Fruit fly (Drosophila melanogaster) whole organism, embryonic: ENCODE data around the gene CG9667.

ENCODE experiments used
- ATbp ChIP-seq: fragments of 200-800 bp; sonication (Bioruptor generic); optimal IDR thresholded peaks from 2 replicates; lab custom pipeline; 2017; ENCODE audit warnings: missing biosample characterization, mild to moderate bottlenecking, missing genetic modification characterization, missing genetic modification reagents
- Abd-B ChIP-seq: fragments of 200-800 bp; sonication (Bioruptor generic); optimal IDR thresholded peaks from 2 replicates; lab custom pipeline; 2018; ENCODE audit warnings: missing biosample characterization, mild to moderate bottlenecking, missing genetic modification characterization, moderate library complexity
- Adf1 ChIP-seq: fragments of 200-800 bp; sonication (Bioruptor generic); IDR thresholded peaks from 2 replicates; pipeline ENCODE4 v1.3.6; 2022; ENCODE audit warnings: missing biosample characterization, missing genetic modification characterization
- CG10565 ChIP-seq: fragments of 200-800 bp; sonication (Bioruptor generic); optimal IDR thresholded peaks from 3 replicates; lab custom pipeline; 2016; ENCODE audit warnings: missing biosample characterization, mild to moderate bottlenecking, missing genetic modification characterization
- CG17186 ChIP-seq: fragments of 200-800 bp; sonication (Bioruptor generic); optimal IDR thresholded peaks from 3 replicates; lab custom pipeline; 2017; ENCODE audit warnings: missing biosample characterization, missing genetic modification reagents, missing genetic modification characterization
- CG17568 ChIP-seq: fragments of 200-800 bp; sonication (Bioruptor generic); optimal IDR thresholded peaks from 2 replicates; lab custom pipeline; 2018; ENCODE audit warnings: missing biosample characterization, mild to moderate bottlenecking, missing genetic modification characterization, moderate library complexity
- CG1792 ChIP-seq: fragments of 200-800 bp; sonication (Bioruptor generic); optimal IDR thresholded peaks from 2 replicates; lab custom pipeline; 2016; ENCODE audit warnings: missing biosample characterization, missing genetic modification characterization
- CG2116 ChIP-seq: fragments of 200-800 bp; sonication (Bioruptor generic); optimal IDR thresholded peaks from 3 replicates; lab custom pipeline; 2018; ENCODE audit warnings: missing biosample characterization, mild to moderate bottlenecking, missing genetic modification characterization
- CG3281 ChIP-seq: fragments of 200-800 bp; sonication (Bioruptor generic); optimal IDR thresholded peaks from 3 replicates; lab custom pipeline; 2017; ENCODE audit warnings: missing biosample characterization, mild to moderate bottlenecking, missing genetic modification characterization
- CG33557 ChIP-seq: fragments of 200-800 bp; sonication (Bioruptor generic); optimal IDR thresholded peaks from 2 replicates; lab custom pipeline; 2019; ENCODE audit warnings: missing biosample characterization, mild to moderate bottlenecking, missing genetic modification characterization, moderate library complexity
- CG42726 ChIP-seq: fragments of 200-800 bp; sonication (Bioruptor generic); IDR thresholded peaks from 2 replicates; pipeline ENCODE4 v1.3.6; 2022; ENCODE audit warnings: missing biosample characterization, missing genetic modification characterization; ENCODE audit not compliant: partially characterized antibody
- CG5245 ChIP-seq: fragments of 200-800 bp; sonication (Bioruptor generic); optimal IDR thresholded peaks from 3 replicates; lab custom pipeline; 2016; ENCODE audit warnings: missing biosample characterization, missing genetic modification characterization
- CG6175 ChIP-seq: fragments of 200-800 bp; sonication (Bioruptor generic); IDR thresholded peaks from 3 replicates; pipeline ENCODE4 v1.3.6; 2022; ENCODE audit warnings: missing biosample characterization, missing genetic modification characterization
- CG6254 ChIP-seq: fragments of 200-800 bp; sonication (Bioruptor generic); optimal IDR thresholded peaks from 3 replicates; lab custom pipeline; 2017; ENCODE audit warnings: mild to moderate bottlenecking, missing biosample characterization, missing genetic modification reagents, missing genetic modification characterization
- CG6654 ChIP-seq: fragments of 200-800 bp; sonication (Bioruptor generic); optimal IDR thresholded peaks from 2 replicates; lab custom pipeline; 2017; ENCODE audit warnings: missing biosample characterization, mild to moderate bottlenecking, missing genetic modification characterization
- CG7357 ChIP-seq: fragments of 200-800 bp; sonication (Bioruptor generic); IDR thresholded peaks from 3 replicates; pipeline ENCODE4 v1.3.6; 2022; ENCODE audit warnings: missing biosample characterization, missing genetic modification characterization
- CG7372 ChIP-seq: fragments of 200-800 bp; sonication (Bioruptor generic); IDR thresholded peaks from 2 replicates; pipeline ENCODE4 v1.3.6; 2022; ENCODE audit warnings: missing biosample characterization, missing genetic modification characterization
- CG7987 ChIP-seq: fragments of 200-800 bp; sonication (Bioruptor generic); optimal IDR thresholded peaks from 2 replicates; lab custom pipeline; 2018; ENCODE audit warnings: missing biosample characterization, mild to moderate bottlenecking, missing genetic modification characterization, moderate library complexity
- Deaf1 ChIP-seq: fragments of 200-800 bp; optimal IDR thresholded peaks from 3 replicates; lab custom pipeline; 2019; ENCODE audit warnings: missing biosample characterization, mild to moderate bottlenecking, missing genetic modification characterization, moderate library complexity
- E2f2 ChIP-seq: fragments of 200-800 bp; sonication (Bioruptor generic); IDR thresholded peaks from 2 replicates; pipeline ENCODE4 v1.3.6; 2022; ENCODE audit warnings: missing biosample characterization, missing genetic modification characterization
- HLHmδ ChIP-seq: fragments of 200-800 bp; sonication (Bioruptor generic); optimal IDR thresholded peaks from 2 replicates; lab custom pipeline; 2018; ENCODE audit warnings: missing biosample characterization, mild to moderate bottlenecking, missing genetic modification characterization, moderate library complexity
- Hand ChIP-seq: fragments of 200-800 bp; sonication (Bioruptor generic); optimal IDR thresholded peaks from 2 replicates; lab custom pipeline; 2017; ENCODE audit warnings: mild to moderate bottlenecking, missing biosample characterization, missing genetic modification reagents, missing genetic modification characterization
- Hr78 ChIP-seq, 2 experiments: fragments of 200-800 bp in 1 of 2; fragments of >200 bp in 1 of 2; sonication (Bioruptor generic) in 1 of 2; optimal IDR thresholded peaks; 2 replicates each; lab custom pipeline; 2017 to 2019; ENCODE audit warnings: missing biosample characterization in 2 of 2, missing genetic modification characterization in 2 of 2, mild to moderate bottlenecking in 1 of 2, moderate library complexity in 1 of 2
- Hsf ChIP-seq: fragments of 200-800 bp; sonication (Bioruptor generic); optimal IDR thresholded peaks from 3 replicates; lab custom pipeline; 2016; ENCODE audit warnings: missing biosample characterization, missing genetic modification characterization
- Med ChIP-seq: fragments of 200-800 bp; sonication (Bioruptor generic); peaks from one replicate; lab custom pipeline; 2016; ENCODE audit warnings: missing biosample characterization, missing genetic modification characterization, mild to moderate bottlenecking, inconsistent platforms, moderate library complexity
- Meics ChIP-seq: fragments of 200-800 bp; sonication (Bioruptor generic); optimal IDR thresholded peaks from 2 replicates; lab custom pipeline; 2017; ENCODE audit warnings: missing biosample characterization, mild to moderate bottlenecking, missing genetic modification characterization
- Side ChIP-seq: fragments of 200-800 bp; sonication (Bioruptor generic); optimal IDR thresholded peaks from 2 replicates; lab custom pipeline; 2016; ENCODE audit warnings: missing biosample characterization, missing genetic modification characterization
- Ssrp ChIP-seq: fragments of 200-800 bp; sonication (Bioruptor generic); optimal IDR thresholded peaks from 2 replicates; lab custom pipeline; 2018; ENCODE audit warnings: missing biosample characterization, mild to moderate bottlenecking, missing genetic modification characterization, moderate library complexity
- TFAM ChIP-seq: fragments of 200-800 bp; sonication (Bioruptor generic); optimal IDR thresholded peaks from 2 replicates; lab custom pipeline; 2017; ENCODE audit warnings: missing biosample characterization, missing genetic modification characterization, inconsistent platforms
- aop ChIP-seq: fragments of 200-800 bp; sonication (Bioruptor generic); IDR thresholded peaks from 2 replicates; pipeline ENCODE4 v1.3.6; 2022; ENCODE audit warnings: missing biosample characterization, missing genetic modification characterization
- az2 ChIP-seq: fragments of 200-800 bp; sonication (Bioruptor generic); optimal IDR thresholded peaks from 3 replicates; lab custom pipeline; 2016; ENCODE audit warnings: missing biosample characterization, missing genetic modification characterization
- chn ChIP-seq: fragments of 200-800 bp; sonication (Bioruptor generic); optimal IDR thresholded peaks from 2 replicates; lab custom pipeline; 2016; ENCODE audit warnings: missing biosample characterization, missing genetic modification characterization
- croc ChIP-seq: fragments of 200-800 bp; sonication (Bioruptor generic); conservative IDR thresholded peaks from 3 replicates; pipeline ENCODE4 v1.3.6; 2022; ENCODE audit warnings: missing biosample characterization, missing genetic modification characterization
- kni ChIP-seq: fragments of 200-800 bp; sonication (Bioruptor generic); optimal IDR thresholded peaks from 3 replicates; lab custom pipeline; 2017; ENCODE audit warnings: mild to moderate bottlenecking, missing biosample characterization, missing genetic modification reagents, missing genetic modification characterization
- pum ChIP-seq: fragments of 200-800 bp; sonication (Bioruptor generic); optimal IDR thresholded peaks from 2 replicates; lab custom pipeline; 2016; ENCODE audit warnings: missing biosample characterization, missing genetic modification characterization
- ro ChIP-seq: fragments of 200-800 bp; sonication (Bioruptor generic); IDR thresholded peaks from 2 replicates; pipeline ENCODE4 v1.3.6; 2022; ENCODE audit warnings: missing biosample characterization, missing genetic modification characterization
- salm ChIP-seq: fragments of 200-800 bp; sonication (Bioruptor generic); optimal IDR thresholded peaks from 2 replicates; lab custom pipeline; 2018; ENCODE audit warnings: missing biosample characterization, mild to moderate bottlenecking, missing genetic modification characterization
- sc ChIP-seq, 3 experiments: fragments of >200 bp in 2 of 3; fragments of 200-800 bp in 1 of 3; sonication (Bioruptor generic) in 1 of 3; optimal IDR thresholded peaks; 2 replicates in 2 of 3; 3 replicates in 1 of 3; lab custom pipeline; 2017; ENCODE audit warnings: mild to moderate bottlenecking in 1 of 3, missing biosample characterization in 1 of 3, missing genetic modification characterization in 1 of 3, missing genetic modification reagents in 1 of 3
- schlank ChIP-seq: fragments of 200-800 bp; sonication (Bioruptor generic); optimal IDR thresholded peaks from 2 replicates; lab custom pipeline; 2018; ENCODE audit warnings: missing biosample characterization, mild to moderate bottlenecking, missing genetic modification characterization
- stwl ChIP-seq: fragments of 200-800 bp; sonication (Bioruptor generic); optimal IDR thresholded peaks from 3 replicates; lab custom pipeline; 2018; ENCODE audit warnings: missing biosample characterization, mild to moderate bottlenecking, missing genetic modification characterization, moderate library complexity
- twi ChIP-seq: fragments of 200-800 bp; optimal IDR thresholded peaks from 2 replicates; lab custom pipeline; 2019; ENCODE audit warnings: missing biosample characterization, mild to moderate bottlenecking, missing genetic modification characterization, moderate library complexity
- usp ChIP-seq: fragments of >200 bp; optimal IDR thresholded peaks from 2 replicates; lab custom pipeline; 2017; ENCODE audit warnings: missing biosample characterization, missing genetic modification characterization
- zfh1 ChIP-seq: fragments of 200-800 bp; sonication (Bioruptor generic); IDR thresholded peaks from 3 replicates; pipeline ENCODE4 v1.3.6; 2022; ENCODE audit warnings: missing biosample characterization, missing genetic modification characterization

Gene CG9667

DNA sequence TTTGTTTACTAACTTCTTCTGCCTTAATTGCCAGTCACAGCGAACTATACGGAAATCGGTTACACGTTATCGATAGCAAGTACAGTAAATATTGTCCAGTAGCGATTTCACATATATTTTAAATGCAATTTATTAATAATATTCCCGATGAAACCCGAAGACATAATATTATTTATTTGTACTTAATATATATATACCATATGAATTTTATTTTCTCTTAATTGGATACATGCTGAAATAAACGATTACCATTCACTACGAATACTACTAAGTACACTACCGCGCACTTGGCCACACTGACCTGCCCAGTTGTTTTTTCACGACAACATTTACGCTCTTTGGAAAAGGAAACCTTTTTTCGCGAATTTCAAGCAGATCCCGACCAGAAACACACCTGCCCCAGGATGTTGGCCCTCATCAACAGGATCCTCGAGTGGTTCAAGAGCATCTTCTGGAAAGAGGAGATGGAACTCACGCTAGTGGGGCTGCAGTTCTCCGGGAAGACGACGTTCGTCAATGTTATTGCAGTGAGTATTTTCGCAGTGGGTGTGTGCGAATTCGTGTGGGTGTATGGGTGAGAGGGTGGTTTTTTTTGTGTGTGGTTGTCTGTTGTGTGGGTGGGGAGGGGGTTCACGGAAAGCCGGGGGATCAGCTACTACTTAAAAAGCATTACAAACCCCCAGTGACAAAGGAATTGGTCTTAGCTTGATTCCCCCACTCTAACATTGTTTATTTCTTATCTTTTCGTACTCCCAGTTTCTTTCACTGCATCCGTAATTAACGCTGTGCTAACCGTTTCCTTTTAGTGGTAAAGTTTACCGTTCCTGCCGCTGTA is at the start of gene CG9667, which contains the start of gene Arl8 (continued):
- peak; percentile 19 for TF ChIP-seq CG33557
- TF ChIP-seq Med (GFP tag; lab: Kevin White, UChicago): peak; percentile 81
- no peak for TF ChIP-seq CG1792
- no peak for TF ChIP-seq salm (tag; lab: Kevin White, UChicago)
- no peak for TF ChIP-seq aop (GFP tag; lab: Robert Waterston, UW)
- TF ChIP-seq Deaf1 (tag; lab: Kevin White, UChicago): no peak
- peak; percentile 33 for TF ChIP-seq kni (GFP tag; lab: Kevin White, UChicago)
- no peak for TF ChIP-seq Hr78 (GFP tag; optimal IDR thresholded peaks at IDR 0.05; lab: Kevin White, UChicago)
- TF ChIP-seq croc: no peak
- TF ChIP-seq sc (optimal IDR thresholded peaks at IDR 0.05; lab: Kevin White, UChicago): no peak
- peak; percentile 5 for TF ChIP-seq sc (GFP tag; optimal IDR thresholded peaks at IDR 0.05; lab: Kevin White, UChicago)
- TF ChIP-seq CG10565 (GFP tag; lab: Kevin White, UChicago): no peak
- no peak for TF ChIP-seq CG42726 (GFP tag; lab: Robert Waterston, UW)
- no peak for TF ChIP-seq Adf1 (GFP tag; lab: Robert Waterston, UW)
- no peak for TF ChIP-seq TFAM (GFP tag; lab: Kevin White, UChicago)
- TF ChIP-seq CG6254 (GFP tag; lab: Kevin White, UChicago): no peak
- peak; percentile 83 for TF ChIP-seq stwl (tag; lab: Kevin White, UChicago)
- TF ChIP-seq pum (GFP tag; lab: Kevin White, UChicago): peak; percentile 20
- TF ChIP-seq Meics: peak; percentile 67
- no peak for TF ChIP-seq schlank (tag; lab: Kevin White, UChicago)
- 0 out of 2 replicates have a peak, but pooled peaks have one; percentile 27 for TF ChIP-seq CG7372 (GFP tag; lab: Robert Waterston, UW)
- peak; percentile 44 for TF ChIP-seq CG17568 (GFP tag; lab: Kevin White, UChicago)
- TF ChIP-seq twi (tag; lab: Kevin White, UChicago): peak; percentile 34
- TF ChIP-seq CG3281 (GFP tag; lab: Kevin White, UChicago): peak; percentile 53
- no peak for TF ChIP-seq CG5245 (GFP tag; lab: Kevin White, UChicago)
- TF ChIP-seq az2 (GFP tag; lab: Kevin White, UChicago): peak; percentile 63
- TF ChIP-seq HLHmδ: no peak
- TF ChIP-seq CG6654 (GFP tag; lab: Kevin White, UChicago): no peak
- no peak for TF ChIP-seq CG7987 (GFP tag; lab: Kevin White, UChicago)
- peak; percentile 40; the same call in 2 of the 3 replicates for TF ChIP-seq zfh1
- no peak for TF ChIP-seq CG7357 (GFP tag; lab: Robert Waterston, UW)
- peak; percentile 62 for TF ChIP-seq CG2116
- no peak for TF ChIP-seq Side (GFP tag; lab: Kevin White, UChicago)
- no peak for TF ChIP-seq CG6175 (GFP tag; lab: Robert Waterston, UW)
- TF ChIP-seq usp (GFP tag; lab: Kevin White, UChicago): no peak
- peak; percentile 57 for TF ChIP-seq Ssrp (tag; lab: Kevin White, UChicago)
- no peak for TF ChIP-seq Hand (GFP tag; lab: Kevin White, UChicago)
- no peak for TF ChIP-seq CG17186 (GFP tag; lab: Kevin White, UChicago)
- TF ChIP-seq chn: peak; percentile 12
- peak; percentile 82 for TF ChIP-seq Abd-B
- peak; percentile 33 for TF ChIP-seq Hsf (GFP tag; lab: Kevin White, UChicago)
- TF ChIP-seq ro (GFP tag; lab: Robert Waterston, UW): no peak
- peak; percentile 23 for TF ChIP-seq ATbp (GFP tag; lab: Kevin White, UChicago)
- peak; percentile 31 for TF ChIP-seq E2f2 (GFP tag; lab: Robert Waterston, UW)
